Fruit fly (Drosophila melanogaster): ENCODE data around the gene ND-15.

DNA sequence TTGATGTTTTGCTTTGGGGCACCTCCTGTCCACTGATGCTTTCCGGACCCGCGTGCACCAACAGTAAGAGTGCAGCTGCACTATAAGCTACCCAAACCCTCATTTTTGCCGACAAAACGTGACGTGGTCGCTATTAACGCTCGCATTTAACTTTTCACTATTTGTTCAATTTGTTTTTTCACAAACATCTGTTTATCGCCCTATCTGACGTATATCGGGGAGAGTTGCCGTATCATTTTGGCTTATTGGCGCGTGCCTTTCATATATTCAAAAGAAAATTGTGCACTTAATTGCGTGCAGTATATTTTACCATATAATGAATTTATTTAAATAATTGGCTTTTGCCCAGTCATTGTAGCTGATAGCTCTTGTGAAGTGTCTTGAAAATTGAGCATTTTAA is 8.0 kb upstream of the ND-15 start, which contains the start of the genes Nhe1 and Sam-S:
- no peak for TF ChIP-seq CG4496 (GFP tag; IDR thresholded peaks at IDR 0.05)
- TF ChIP-seq CG15710 (tag; optimal IDR thresholded peaks at IDR 0.05), result no peak
- no peak for TF ChIP-seq fd96Ca (GFP tag; IDR thresholded peaks at IDR 0.05)
- no peak for TF ChIP-seq Ets98B (GFP tag; IDR thresholded peaks at IDR 0.05)
- no peak for TF ChIP-seq CG8159 (tag; optimal IDR thresholded peaks at IDR 0.05)
- no peak for TF ChIP-seq D1 (tag; optimal IDR thresholded peaks at IDR 0.05)
- TF ChIP-seq Pif1A (GFP tag; optimal IDR thresholded peaks at IDR 0.05), result no peak
- no peak for TF ChIP-seq CG8301 (tag; optimal IDR thresholded peaks at IDR 0.05)
- TF ChIP-seq CG14655 (GFP tag; optimal IDR thresholded peaks at IDR 0.05), result no peak
- no peak for TF ChIP-seq Pif1B (GFP tag; optimal IDR thresholded peaks at IDR 0.05)
- TF ChIP-seq rn (GFP tag; IDR thresholded peaks at IDR 0.05), result no peak

Data from whole organism, pupa.